Worm (Caenorhabditis elegans) whole organism, L4 larva: ENCODE measurements around the gene sri-31.

Experiments used
- F26F4.8 ChIP-seq: fragments of 200-800 bp; sonication (Bioruptor generic); conservative IDR thresholded peaks from 2 replicates; pipeline ENCODE4 v1.3.6; 2022; ENCODE audit warnings: missing genetic modification characterization, missing compliant biosample characterization
- R02D3.7 ChIP-seq: fragments of 150-350 bp; sonication (generic microtip); optimal IDR thresholded peaks from 3 replicates; lab custom pipeline; 2014; ENCODE audit warnings: missing biosample characterization, missing genetic modification characterization
- T26A8.4 ChIP-seq: fragments of 200-800 bp; sonication (Bioruptor generic); IDR thresholded peaks from 2 replicates; pipeline ENCODE4 v1.3.6; 2022; ENCODE audit warnings: missing genetic modification characterization, missing compliant biosample characterization
- Y105C5A.15 ChIP-seq: fragments of 200-800 bp; sonication (Bioruptor generic); IDR thresholded peaks from 2 replicates; pipeline ENCODE4 v1.3.6; 2022; ENCODE audit warnings: missing genetic modification characterization, missing compliant biosample characterization
- ZK337.2 ChIP-seq: fragments of 200-800 bp; sonication (Bioruptor generic); IDR thresholded peaks from 2 replicates; pipeline ENCODE4 v1.3.6; 2022; ENCODE audit warnings: missing genetic modification reagents, missing genetic modification characterization, missing compliant biosample characterization
- aha-1 ChIP-seq: fragments of 150-350 bp; peaks from one replicate; lab custom pipeline; 2014; ENCODE audit warnings: missing biosample characterization, missing genetic modification characterization
- arid-1 ChIP-seq: fragments of 200-800 bp; sonication (Bioruptor generic); conservative IDR thresholded peaks from 2 replicates; pipeline ENCODE4 v1.3.6; 2022; ENCODE audit warnings: missing genetic modification reagents, missing genetic modification characterization, missing compliant biosample characterization
- ceh-20 ChIP-seq: fragments of 200-800 bp; sonication (Bioruptor generic); IDR thresholded peaks from 2 replicates; pipeline ENCODE4 v1.3.6; 2022; ENCODE audit warnings: missing genetic modification reagents, missing genetic modification characterization, missing compliant biosample characterization
- ceh-62 ChIP-seq: sonication (generic microtip); optimal IDR thresholded peaks from 2 replicates; lab custom pipeline; 2017; ENCODE audit warnings: missing biosample characterization, missing genetic modification characterization
- cey-2 ChIP-seq: sonication (generic microtip); optimal IDR thresholded peaks from 3 replicates; lab custom pipeline; 2017; ENCODE audit warnings: missing genetic modification characterization, mild to moderate bottlenecking, missing compliant biosample characterization, antibody characterized with exemption, borderline replicate concordance; ENCODE audit not compliant: insufficient read depth
- dmd-6 ChIP-seq: fragments of 200-800 bp; sonication (Bioruptor generic); IDR thresholded peaks from 2 replicates; pipeline ENCODE4 v1.3.6; 2022; ENCODE audit warnings: missing genetic modification reagents, missing genetic modification characterization, missing compliant biosample characterization
- egl-43 ChIP-seq: fragments of 200-800 bp; sonication (Bioruptor generic); IDR thresholded peaks from 2 replicates; pipeline ENCODE4 v1.3.6; 2022; ENCODE audit warnings: missing genetic modification reagents, missing genetic modification characterization, missing compliant biosample characterization
- hif-1 ChIP-seq, 2 experiments: sonication (generic microtip); optimal IDR thresholded peaks; 2 replicates each; lab custom pipeline; 2016 to 2017; ENCODE audit warnings: missing compliant biosample characterization in 2 of 2, missing genetic modification characterization in 2 of 2, missing genetic modification reagents in 2 of 2, missing genotype in 2 of 2, mild to moderate bottlenecking in 1 of 2
- hlh-11 ChIP-seq: fragments of 200-800 bp; sonication (Bioruptor generic); optimal IDR thresholded peaks from 2 replicates; lab custom pipeline; 2018; ENCODE audit warnings: mild to moderate bottlenecking, missing genetic modification characterization, missing compliant biosample characterization
- hlh-30 ChIP-seq: sonication (generic microtip); optimal IDR thresholded peaks from 2 replicates; lab custom pipeline; 2017; ENCODE audit warnings: antibody characterized with exemption, mild to moderate bottlenecking, missing genetic modification characterization, missing compliant biosample characterization; ENCODE audit not compliant: insufficient read depth
- lin-1 ChIP-seq: fragments of 200-800 bp; sonication (Bioruptor generic); IDR thresholded peaks from 2 replicates; pipeline ENCODE4 v1.3.6; 2022; ENCODE audit warnings: missing genetic modification reagents, missing genetic modification characterization, missing compliant biosample characterization
- lin-15B ChIP-seq: fragments of 150-350 bp; sonication (generic microtip); optimal IDR thresholded peaks from 3 replicates; lab custom pipeline; 2014; ENCODE audit warnings: missing biosample characterization, missing genetic modification characterization
- lsy-2 ChIP-seq, 2 experiments: fragments of 150-350 bp in 1 of 2; sonication (generic microtip) in 1 of 2; optimal IDR thresholded peaks; 2 replicates each; lab custom pipeline; 2014 to 2017; ENCODE audit warnings: missing biosample characterization in 2 of 2, missing genetic modification characterization in 2 of 2
- madf-9 ChIP-seq: fragments of 200-800 bp; sonication (Bioruptor generic); conservative IDR thresholded peaks from 2 replicates; pipeline ENCODE4 v1.3.6; 2022; ENCODE audit warnings: missing genetic modification reagents, missing genetic modification characterization, missing compliant biosample characterization
- mdt-29 ChIP-seq: fragments of 200-800 bp; sonication (Bioruptor generic); IDR thresholded peaks from 2 replicates; pipeline ENCODE4 v1.3.6; 2022; ENCODE audit warnings: missing genetic modification reagents, missing genetic modification characterization, missing compliant biosample characterization
- nhr-11 ChIP-seq: fragments of 150-350 bp; optimal IDR thresholded peaks from 2 replicates; lab custom pipeline; 2014; ENCODE audit warnings: missing biosample characterization, missing genetic modification characterization
- nhr-25 ChIP-seq: sonication (generic microtip); optimal IDR thresholded peaks from 2 replicates; lab custom pipeline; 2017; ENCODE audit warnings: missing genetic modification characterization, mild to moderate bottlenecking, missing compliant biosample characterization, antibody characterized with exemption, moderate library complexity, borderline replicate concordance; ENCODE audit not compliant: insufficient read depth
- nhr-28 ChIP-seq: fragments of 150-350 bp; optimal IDR thresholded peaks from 2 replicates; lab custom pipeline; 2014; ENCODE audit warnings: missing biosample characterization, missing genetic modification characterization
- nhr-6 ChIP-seq: fragments of 150-350 bp; optimal IDR thresholded peaks from 2 replicates; lab custom pipeline; 2014; ENCODE audit warnings: missing biosample characterization, missing genetic modification characterization
- nhr-76 ChIP-seq: fragments of 150-350 bp; optimal IDR thresholded peaks from 2 replicates; lab custom pipeline; 2014; ENCODE audit warnings: missing biosample characterization, missing genetic modification characterization
- php-3 ChIP-seq: fragments of 200-800 bp; sonication (Bioruptor generic); IDR thresholded peaks from 2 replicates; pipeline ENCODE4 v1.3.6; 2022; ENCODE audit warnings: missing genetic modification reagents, missing genetic modification characterization, missing compliant biosample characterization
- skn-1 ChIP-seq: fragments of 150-350 bp; optimal IDR thresholded peaks from 2 replicates; lab custom pipeline; 2014; ENCODE audit warnings: missing biosample characterization, missing genetic modification characterization
- tra-1 ChIP-seq: fragments of 200-800 bp; sonication (Bioruptor generic); IDR thresholded peaks from 2 replicates; pipeline ENCODE4 v1.3.6; 2022; ENCODE audit warnings: missing genetic modification reagents, missing genetic modification characterization, missing compliant biosample characterization
- unc-39 ChIP-seq: sonication (generic microtip); optimal IDR thresholded peaks from 2 replicates; lab custom pipeline; 2017; ENCODE audit warnings: missing biosample characterization, missing genetic modification characterization
- unc-62 ChIP-seq, 3 experiments: fragments of 150-350 bp in 1 of 3; sonication (generic microtip); optimal IDR thresholded peaks in 2 of 3; peaks in 1 of 3; 1 replicate in 1 of 3; 2 replicates in 2 of 3; lab custom pipeline; 2014 to 2017; ENCODE audit warnings: missing biosample characterization in 3 of 3, missing genetic modification characterization in 3 of 3, missing genetic modification reagents in 3 of 3, missing genotype in 1 of 3
- zfp-3 ChIP-seq: fragments of 200-800 bp; sonication (Bioruptor generic); conservative IDR thresholded peaks from 2 replicates; pipeline ENCODE4 v1.3.6; 2022; ENCODE audit warnings: missing genetic modification reagents, missing genetic modification characterization, missing compliant biosample characterization
- zip-2 ChIP-seq: fragments of 150-350 bp; optimal IDR thresholded peaks from 2 replicates; lab custom pipeline; 2014; ENCODE audit warnings: missing biosample characterization, missing genetic modification characterization

Gene sri-31

ce11 chrII:3014196-3014849, 36.5 kb upstream of the sri-31 start, which contains the start of gene C41H7.2 (continued):
- TF ChIP-seq unc-39 (tag; lab: Kevin White, UChicago) = no peak
- no peak for TF ChIP-seq T26A8.4
- no peak for TF ChIP-seq Y105C5A.15
- no peak for TF ChIP-seq ceh-62 (tag; lab: Kevin White, UChicago)
- TF ChIP-seq F26F4.8 (GFP tag; lab: Robert Waterston, UW) = no peak
- TF ChIP-seq lin-1 (GFP tag; lab: Robert Waterston, UW) = no peak
- TF ChIP-seq zip-2 (tag; lab: Kevin White, UChicago) = no peak

ce11 chrII:3019807-3020206, 31.0 kb upstream of the sri-31 start, which contains the start of gene clec-3:
clec-3 (minus strand) TSS chrII:3019907.
- TF ChIP-seq lsy-2 (tag; optimal IDR thresholded peaks at IDR 0.05; lab: Kevin White, UChicago) (no peak), hif-1 (tag; optimal IDR thresholded peaks at IDR 0.05; lab: Kevin White, UChicago) (no peak), nhr-6 (tag; lab: Kevin White, UChicago) (no peak), madf-9 (GFP tag; lab: Robert Waterston, UW) (no peak), nhr-76 (tag; lab: Kevin White, UChicago) (no peak), egl-43 (GFP tag; lab: Robert Waterston, UW) (no peak)

- TF ChIP-seq mdt-29 (GFP tag; lab: Robert Waterston, UW) (no peak), zfp-3 (GFP tag; lab: Robert Waterston, UW) (no peak), lin-15B (tag; lab: Kevin White, UChicago) (no peak), hif-1 (tag; optimal IDR thresholded peaks at IDR 0.05; lab: Kevin White, UChicago) (no peak), unc-62 (GFP tag; optimal IDR thresholded peaks at IDR 0.05 in 1 of 2; lab: Kevin White, UChicago) (peak in 1 of 2 experiments; percentile 91), unc-62 (tag; optimal IDR thresholded peaks at IDR 0.05; lab: Kevin White, UChicago) (no peak), hlh-30 (tag; lab: Kevin White, UChicago) (no peak)
These were observed 29.9 kb upstream of the sri-31 start for ce11 chrII:3020899-3021298.

ce11 chrII:3023381-3023935, 27.3 kb upstream of the sri-31 start, which contains the start of gene clec-2:
clec-2 (minus strand) TSS chrII:3023431.
- TF ChIP-seq skn-1 (tag; lab: Kevin White, UChicago) (no peak), aha-1 (tag; lab: Kevin White, UChicago) (peak; percentile 7), ZK337.2 (no peak), nhr-25 (tag; lab: Kevin White, UChicago) (no peak)

- TF ChIP-seq ceh-20 (GFP tag; lab: Robert Waterston, UW) (peak; percentile 86), nhr-11 (tag; lab: Kevin White, UChicago) (no peak), tra-1 (GFP tag; lab: Robert Waterston, UW) (0 out of 2 replicates have a peak, but pooled peaks have one; percentile 14), dmd-6 (GFP tag; lab: Robert Waterston, UW) (0 out of 2 replicates have a peak, but pooled peaks have one; percentile 8), php-3 (peak; percentile 83), nhr-28 (peak; percentile 18), R02D3.7 (tag; lab: Kevin White, UChicago) (no peak)
These were observed 26.1 kb upstream of the sri-31 start for ce11 chrII:3024655-3025054.

- peak; percentile 2 for TF ChIP-seq hlh-30 (tag; lab: Kevin White, UChicago)
- peak; percentile 4 for TF ChIP-seq hlh-11 (tag; lab: Kevin White, UChicago)
- TF ChIP-seq nhr-28 = peak; percentile 2
- TF ChIP-seq arid-1 (GFP tag; lab: Robert Waterston, UW) = no peak
- TF ChIP-seq cey-2 (tag; lab: Kevin White, UChicago) = no peak
- TF ChIP-seq aha-1 (tag; lab: Kevin White, UChicago) = peak; percentile 37
These were observed 22.5 kb upstream of the sri-31 start for ce11 chrII:3028264-3028663.
